Fruit fly (Drosophila melanogaster): ENCODE results near the gene jar.

The jar gene

dm6 chr3R:24293171-24293570 lies 22.1 kb upstream of the jar start (continued):
- TF ChIP-seq CG4617 (GFP tag; optimal IDR thresholded peaks at IDR 0.05; ENCODE audit: borderline replicate concordance) (no peak), CG13624 (GFP tag; optimal IDR thresholded peaks at IDR 0.05) (no peak), Hr39 (optimal IDR thresholded peaks at IDR 0.05) (no peak), emc (GFP tag; optimal IDR thresholded peaks at IDR 0.05) (no peak), Xbp1 (GFP tag; optimal IDR thresholded peaks at IDR 0.05) (no peak), exex (tag; optimal IDR thresholded peaks at IDR 0.05) (no peak), CG1603 (tag; optimal IDR thresholded peaks at IDR 0.05) (peak; percentile 72), CG12769 (tag; optimal IDR thresholded peaks at IDR 0.05) (no peak), CG31441 (GFP tag; IDR thresholded peaks at IDR 0.05) (peak; percentile 58; the same call in 1 of the 2 replicates), ken (GFP tag; IDR thresholded peaks at IDR 0.05) (no peak), dimm (GFP tag; IDR thresholded peaks at IDR 0.05) (no peak), sima (GFP tag; optimal IDR thresholded peaks at IDR 0.05) (no peak), ham (GFP tag; IDR thresholded peaks at IDR 0.05) (no peak), sens (GFP tag) (no peak), NfI (GFP tag; optimal IDR thresholded peaks at IDR 0.05) (no peak), usp (GFP tag; optimal IDR thresholded peaks at IDR 0.05) (no peak), Dll (GFP tag; IDR thresholded peaks at IDR 0.05; ENCODE audit: partially characterized antibody) (no peak), Pdp1 (GFP tag; optimal IDR thresholded peaks at IDR 0.05) (peak in 1 of 2 experiments; percentile 5), PHDP (tag; optimal IDR thresholded peaks at IDR 0.05) (peak; percentile 50), Atf6 (GFP tag; IDR thresholded peaks at IDR 0.05) (no peak), CG33557 (GFP tag; optimal IDR thresholded peaks at IDR 0.05) (peak; percentile 83), CG9437 (GFP tag; optimal IDR thresholded peaks at IDR 0.05) (no peak), CTCF (GFP tag; optimal IDR thresholded peaks at IDR 0.05) (no peak), HLH54F (GFP tag; optimal IDR thresholded peaks at IDR 0.05) (no peak), CG17568 (GFP tag; optimal IDR thresholded peaks at IDR 0.05) (peak; percentile 27), HLH4C (GFP tag; IDR thresholded peaks at IDR 0.05; ENCODE audit: partially characterized antibody) (no peak), slou (GFP tag; optimal IDR thresholded peaks at IDR 0.05) (no peak), NC2β (GFP tag; optimal IDR thresholded peaks at IDR 0.05) (no peak), dmrt99B (tag; optimal IDR thresholded peaks at IDR 0.05) (peak; percentile 11), CG9215 (GFP tag; IDR thresholded peaks at IDR 0.05) (no peak), CG4424 (GFP tag; optimal IDR thresholded peaks at IDR 0.05) (no peak), sc (optimal IDR thresholded peaks at IDR 0.05) (no peak), sc (GFP tag; optimal IDR thresholded peaks at IDR 0.05) (peak; percentile 10), CG17612 (GFP tag; IDR thresholded peaks at IDR 0.05) (no peak), CG13424 (tag; optimal IDR thresholded peaks at IDR 0.05) (peak; percentile 28), CG7271 (tag; optimal IDR thresholded peaks at IDR 0.05) (peak; percentile 34), az2 (GFP tag; optimal IDR thresholded peaks at IDR 0.05) (no peak), tap (tag; optimal IDR thresholded peaks at IDR 0.05) (no peak), Fer3 (tag; optimal IDR thresholded peaks at IDR 0.05) (no peak), CG7372 (GFP tag; IDR thresholded peaks at IDR 0.05) (no peak), gem (tag; optimal IDR thresholded peaks at IDR 0.05) (peak; percentile 38), Mad (GFP tag; optimal IDR thresholded peaks at IDR 0.05) (no peak), bcd (GFP tag; optimal IDR thresholded peaks at IDR 0.05) (no peak), Asciz (GFP tag; optimal IDR thresholded peaks at IDR 0.05) (peak; percentile 79), abd-A (tag; optimal IDR thresholded peaks at IDR 0.05) (no peak), insv (GFP tag; optimal IDR thresholded peaks at IDR 0.05) (no peak), Hsf (GFP tag; optimal IDR thresholded peaks at IDR 0.05) (no peak), kni (GFP tag; optimal IDR thresholded peaks at IDR 0.05) (peak; percentile 77), CG7839 (tag; optimal IDR thresholded peaks at IDR 0.05) (no peak), oc (tag; optimal IDR thresholded peaks at IDR 0.05) (peak; percentile 23), danr (GFP tag; IDR thresholded peaks at IDR 0.05) (no peak), chn (GFP tag; optimal IDR thresholded peaks at IDR 0.05) (no peak), Optix (GFP tag; IDR thresholded peaks at IDR 0.05) (no peak)

Data from whole organism, embryonic.